Fruit fly (Drosophila melanogaster): Measurements from ENCODE around the gene Cap-H2.

DNA sequence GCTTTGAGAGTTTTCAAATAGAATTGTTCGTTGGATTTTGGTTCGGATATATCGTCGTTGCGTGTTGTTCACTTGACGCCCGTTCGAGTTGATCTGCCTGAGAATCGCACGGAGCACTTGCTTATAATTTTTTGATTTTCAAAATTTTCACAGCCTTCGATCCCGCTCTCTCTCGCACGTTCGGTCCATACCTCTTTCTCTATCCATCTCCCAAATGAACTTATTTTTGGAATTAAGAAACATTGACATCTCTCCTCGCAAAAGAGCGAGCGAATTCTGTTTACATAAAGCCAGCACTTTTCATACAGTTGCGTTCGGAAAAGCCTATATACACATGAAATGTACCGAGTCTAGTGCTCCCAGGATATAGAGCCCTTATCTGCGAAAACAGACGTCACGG lies 16.2 kb downstream of the Cap-H2 start, which contains the start of the genes CG45076, CG45078 and fau:
- no peak for TF ChIP-seq pad (GFP tag; optimal IDR thresholded peaks at IDR 0.05)
- TF ChIP-seq kay (GFP tag; ENCODE audit: borderline replicate concordance) = no peak
- TF ChIP-seq cic (GFP tag; optimal IDR thresholded peaks at IDR 0.05) = no peak
- TF ChIP-seq CG7101 (tag; optimal IDR thresholded peaks at IDR 0.05) = no peak
- no peak for TF ChIP-seq CG11617 (GFP tag; optimal IDR thresholded peaks at IDR 0.05)
- TF ChIP-seq Crg-1 (GFP tag; optimal IDR thresholded peaks at IDR 0.05) = no peak
- TF ChIP-seq CG5204 (GFP tag; optimal IDR thresholded peaks at IDR 0.05) = no peak
- no peak for TF ChIP-seq Clk (GFP tag; optimal IDR thresholded peaks at IDR 0.05)
- no peak for TF ChIP-seq CG12768 (GFP tag; optimal IDR thresholded peaks at IDR 0.05)
- TF ChIP-seq toe (GFP tag; optimal IDR thresholded peaks at IDR 0.05) = no peak
- TF ChIP-seq cnc (optimal IDR thresholded peaks at IDR 0.05) = no peak
- TF ChIP-seq CG1620 (GFP tag; optimal IDR thresholded peaks at IDR 0.05) = no peak
